Fruit fly (Drosophila melanogaster) whole organism, embryonic: ENCODE results near the gene CG12420.

Experiments
- BEAF-32 ChIP-seq: fragments of 200-800 bp; sonication (Bioruptor generic); optimal IDR thresholded peaks from 3 replicates; lab custom pipeline; 2017; ENCODE audit warnings: missing biosample characterization, missing genetic modification characterization, mild to moderate bottlenecking, moderate library complexity, missing genetic modification reagents
- Bteb2 ChIP-seq: fragments of 200-800 bp; sonication (Bioruptor generic); optimal IDR thresholded peaks from 2 replicates; lab custom pipeline; 2016; ENCODE audit warnings: missing biosample characterization, missing genetic modification characterization
- CG11560 ChIP-seq: fragments of 200-800 bp; sonication (Bioruptor generic); IDR thresholded peaks from 3 replicates; pipeline ENCODE4 v1.3.6; 2022; ENCODE audit warnings: missing biosample characterization, missing genetic modification characterization
- CG13424 ChIP-seq: fragments of 200-800 bp; sonication (Bioruptor generic); optimal IDR thresholded peaks from 2 replicates; lab custom pipeline; 2019; ENCODE audit warnings: missing biosample characterization, mild to moderate bottlenecking, missing genetic modification characterization, moderate library complexity
- CG14667 ChIP-seq: fragments of 200-800 bp; sonication (Bioruptor generic); IDR thresholded peaks from 2 replicates; pipeline ENCODE4 v1.3.6; 2022; ENCODE audit warnings: missing biosample characterization, missing genetic modification characterization
- CG18599 ChIP-seq: fragments of 200-800 bp; sonication (Bioruptor generic); optimal IDR thresholded peaks from 3 replicates; lab custom pipeline; 2017; ENCODE audit warnings: missing biosample characterization, missing genetic modification characterization, mild to moderate bottlenecking, moderate library complexity, missing genetic modification reagents
- CG2202 ChIP-seq: fragments of 200-800 bp; sonication (Bioruptor generic); optimal IDR thresholded peaks from 2 replicates; lab custom pipeline; 2018; ENCODE audit warnings: missing biosample characterization, mild to moderate bottlenecking, missing genetic modification characterization
- CG31365 ChIP-seq: fragments of 200-800 bp; sonication (Bioruptor generic); optimal IDR thresholded peaks from 2 replicates; lab custom pipeline; 2018; ENCODE audit warnings: missing biosample characterization, mild to moderate bottlenecking, missing genetic modification characterization
- CG3726 ChIP-seq: fragments of 200-800 bp; sonication (Bioruptor generic); IDR thresholded peaks from 3 replicates; pipeline ENCODE4, ENCODE4 v1.3.6; 2022; ENCODE audit warnings: missing biosample characterization, missing genetic modification characterization
- CG4820 ChIP-seq: fragments of 200-800 bp; sonication (Bioruptor generic); optimal IDR thresholded peaks from 3 replicates; lab custom pipeline; 2016; ENCODE audit warnings: missing biosample characterization, missing genetic modification characterization
- CG5245 ChIP-seq: fragments of 200-800 bp; sonication (Bioruptor generic); optimal IDR thresholded peaks from 3 replicates; lab custom pipeline; 2016; ENCODE audit warnings: missing biosample characterization, missing genetic modification characterization
- CG6175 ChIP-seq: fragments of 200-800 bp; sonication (Bioruptor generic); IDR thresholded peaks from 3 replicates; pipeline ENCODE4 v1.3.6; 2022; ENCODE audit warnings: missing biosample characterization, missing genetic modification characterization
- CG6791 ChIP-seq: fragments of 200-800 bp; sonication (Bioruptor generic); IDR thresholded peaks from 3 replicates; pipeline ENCODE4 v1.3.6; 2022; ENCODE audit warnings: missing biosample characterization, missing genetic modification characterization; ENCODE audit not compliant: partially characterized antibody
- CG7745 ChIP-seq: fragments of 200-800 bp; sonication (Bioruptor generic); optimal IDR thresholded peaks from 2 replicates; lab custom pipeline; 2018; ENCODE audit warnings: missing biosample characterization, mild to moderate bottlenecking, missing genetic modification characterization, moderate library complexity
- CG7839 ChIP-seq: fragments of 200-800 bp; sonication (Bioruptor generic); optimal IDR thresholded peaks from 3 replicates; lab custom pipeline; 2018; ENCODE audit warnings: missing biosample characterization, mild to moderate bottlenecking, missing genetic modification characterization, moderate library complexity
- CG8281 ChIP-seq: fragments of 200-800 bp; sonication (Bioruptor generic); optimal IDR thresholded peaks from 2 replicates; lab custom pipeline; 2018; ENCODE audit warnings: missing biosample characterization, mild to moderate bottlenecking, missing genetic modification characterization, moderate library complexity
- CG8388 ChIP-seq: fragments of 200-800 bp; sonication (Bioruptor generic); optimal IDR thresholded peaks from 2 replicates; lab custom pipeline; 2019; ENCODE audit warnings: missing biosample characterization, mild to moderate bottlenecking, missing genetic modification characterization, moderate library complexity
- CTCF ChIP-seq: fragments of 200-800 bp; sonication (Bioruptor generic); optimal IDR thresholded peaks from 2 replicates; lab custom pipeline; 2017; ENCODE audit warnings: missing biosample characterization, mild to moderate bottlenecking, missing genetic modification characterization, moderate library complexity
- Camta ChIP-seq: fragments of 200-800 bp; sonication (Bioruptor generic); optimal IDR thresholded peaks from 2 replicates; lab custom pipeline; 2016; ENCODE audit warnings: missing biosample characterization, missing genetic modification characterization
- Deaf1 ChIP-seq: fragments of 200-800 bp; optimal IDR thresholded peaks from 3 replicates; lab custom pipeline; 2019; ENCODE audit warnings: missing biosample characterization, mild to moderate bottlenecking, missing genetic modification characterization, moderate library complexity
- Dfd ChIP-seq, 2 experiments: fragments of >200 bp; optimal IDR thresholded peaks; 2 replicates each; lab custom pipeline; 2017; ENCODE audit warnings: missing biosample characterization in 2 of 2, missing genetic modification characterization in 2 of 2
- Drgx ChIP-seq: fragments of 200-800 bp; sonication (Bioruptor generic); IDR thresholded peaks from 2 replicates; pipeline ENCODE4 v1.3.6; 2022; ENCODE audit warnings: missing biosample characterization, missing genetic modification characterization
- ERR ChIP-seq: fragments of 200-800 bp; sonication (Bioruptor generic); optimal IDR thresholded peaks from 2 replicates; lab custom pipeline; 2016; ENCODE audit warnings: missing biosample characterization, missing genetic modification characterization
- Fer1 ChIP-seq: fragments of 200-800 bp; sonication (Bioruptor generic); optimal IDR thresholded peaks from 2 replicates; lab custom pipeline; 2017; ENCODE audit warnings: missing biosample characterization, mild to moderate bottlenecking, missing genetic modification characterization
- GATAe ChIP-seq: fragments of 200-800 bp; sonication (Bioruptor generic); conservative IDR thresholded peaks from 2 replicates; pipeline ENCODE4 v1.3.6; 2022; ENCODE audit warnings: missing biosample characterization, missing genetic modification characterization
- HLH3B ChIP-seq: fragments of 200-800 bp; sonication (Bioruptor generic); IDR thresholded peaks from 2 replicates; pipeline ENCODE4 v1.3.6; 2022; ENCODE audit warnings: missing biosample characterization, missing genetic modification characterization
- HLH4C ChIP-seq: fragments of 200-800 bp; sonication (Bioruptor generic); IDR thresholded peaks from 3 replicates; pipeline ENCODE4 v1.3.6; 2022; ENCODE audit warnings: missing biosample characterization, missing genetic modification characterization; ENCODE audit not compliant: partially characterized antibody
- Jarid2 ChIP-seq: fragments of 200-800 bp; sonication (Bioruptor generic); optimal IDR thresholded peaks from 3 replicates; lab custom pipeline; 2017; ENCODE audit warnings: mild to moderate bottlenecking, missing biosample characterization, missing genetic modification reagents, missing genetic modification characterization
- Mad ChIP-seq: fragments of 200-800 bp; sonication (Bioruptor generic); optimal IDR thresholded peaks from 2 replicates; lab custom pipeline; 2016; ENCODE audit warnings: missing biosample characterization, missing genetic modification characterization
- Med ChIP-seq: fragments of 200-800 bp; sonication (Bioruptor generic); peaks from one replicate; lab custom pipeline; 2016; ENCODE audit warnings: missing biosample characterization, missing genetic modification characterization, mild to moderate bottlenecking, inconsistent platforms, moderate library complexity
- NC2β ChIP-seq: fragments of 200-800 bp; sonication (Bioruptor generic); optimal IDR thresholded peaks from 2 replicates; lab custom pipeline; 2016; ENCODE audit warnings: missing biosample characterization, missing genetic modification characterization
- NfI ChIP-seq: fragments of 200-800 bp; sonication (Bioruptor generic); optimal IDR thresholded peaks from 3 replicates; lab custom pipeline; 2018; ENCODE audit warnings: missing biosample characterization, mild to moderate bottlenecking, missing genetic modification characterization, moderate library complexity
- Sry-β ChIP-seq: fragments of 200-800 bp; sonication (Bioruptor generic); optimal IDR thresholded peaks from 2 replicates; lab custom pipeline; 2018; ENCODE audit warnings: missing biosample characterization, mild to moderate bottlenecking, missing genetic modification characterization, moderate library complexity
- Tbp ChIP-seq: fragments of >200 bp; optimal IDR thresholded peaks from 2 replicates; lab custom pipeline; 2018; ENCODE audit warnings: missing biosample characterization, missing genetic modification characterization
- Trl ChIP-seq, 3 experiments: fragments of >200 bp in 2 of 3; fragments of 200-800 bp in 1 of 3; sonication (Bioruptor generic) in 1 of 3; optimal IDR thresholded peaks; 2 replicates in 1 of 3; 3 replicates in 2 of 3; lab custom pipeline; 2016 to 2017; ENCODE audit warnings: missing biosample characterization in 1 of 3, missing genetic modification characterization in 1 of 3
- YL-1 ChIP-seq: fragments of 200-800 bp; sonication (Bioruptor generic); optimal IDR thresholded peaks from 3 replicates; lab custom pipeline; 2017; ENCODE audit warnings: missing biosample characterization, mild to moderate bottlenecking, missing genetic modification characterization
- disco-r ChIP-seq: fragments of 200-800 bp; sonication (Bioruptor generic); optimal IDR thresholded peaks from 2 replicates; lab custom pipeline; 2016; ENCODE audit warnings: missing biosample characterization, missing genetic modification characterization
- dpn ChIP-seq, 2 experiments: fragments of 200-800 bp; sonication (Bioruptor generic); optimal IDR thresholded peaks; 3 replicates each; lab custom pipeline; 2016; ENCODE audit warnings: missing biosample characterization in 2 of 2, missing genetic modification characterization in 2 of 2
- gcm2 ChIP-seq: fragments of 200-800 bp; sonication (Bioruptor generic); optimal IDR thresholded peaks from 2 replicates; lab custom pipeline; 2016; ENCODE audit warnings: missing biosample characterization, missing genetic modification characterization
- gsb-n ChIP-seq: fragments of 200-800 bp; sonication (Bioruptor generic); optimal IDR thresholded peaks from 3 replicates; lab custom pipeline; 2018; ENCODE audit warnings: missing biosample characterization, mild to moderate bottlenecking, missing genetic modification characterization
- hbn ChIP-seq: fragments of 200-800 bp; sonication (Bioruptor generic); IDR thresholded peaks from 2 replicates; pipeline ENCODE4 v1.3.6; 2022; ENCODE audit warnings: missing biosample characterization, missing genetic modification characterization; ENCODE audit not compliant: partially characterized antibody
- her ChIP-seq: fragments of 200-800 bp; sonication (Bioruptor generic); optimal IDR thresholded peaks from 2 replicates; lab custom pipeline; 2016; ENCODE audit warnings: missing biosample characterization, missing genetic modification characterization
- inv ChIP-seq: fragments of 200-800 bp; sonication (Bioruptor generic); IDR thresholded peaks from 2 replicates; pipeline ENCODE4 v1.3.6; 2022; ENCODE audit warnings: missing biosample characterization, missing genetic modification characterization; ENCODE audit not compliant: partially characterized antibody
- lab ChIP-seq: fragments of 200-800 bp; sonication (Bioruptor generic); optimal IDR thresholded peaks from 3 replicates; lab custom pipeline; 2017; ENCODE audit warnings: missing biosample characterization, missing genetic modification characterization, mild to moderate bottlenecking, moderate library complexity, missing genetic modification reagents
- lbe ChIP-seq: fragments of 200-800 bp; sonication (Bioruptor generic); optimal IDR thresholded peaks from 2 replicates; lab custom pipeline; 2016; ENCODE audit warnings: missing biosample characterization, mild to moderate bottlenecking, missing genetic modification characterization
- lmd ChIP-seq: fragments of 200-800 bp; sonication (Bioruptor generic); IDR thresholded peaks from 2 replicates; pipeline ENCODE4 v1.3.6; 2022; ENCODE audit warnings: missing biosample characterization, missing genetic modification characterization
- pb ChIP-seq: fragments of 200-800 bp; sonication (Bioruptor generic); optimal IDR thresholded peaks from 3 replicates; lab custom pipeline; 2016; ENCODE audit warnings: missing biosample characterization, missing genetic modification characterization
- wek ChIP-seq: fragments of 200-800 bp; sonication (Bioruptor generic); optimal IDR thresholded peaks from 3 replicates; lab custom pipeline; 2018; ENCODE audit warnings: missing biosample characterization, mild to moderate bottlenecking, missing genetic modification characterization, moderate library complexity
- yki ChIP-seq: fragments of >200 bp; optimal IDR thresholded peaks from 3 replicates; lab custom pipeline; 2018

Gene CG12420

DNA sequence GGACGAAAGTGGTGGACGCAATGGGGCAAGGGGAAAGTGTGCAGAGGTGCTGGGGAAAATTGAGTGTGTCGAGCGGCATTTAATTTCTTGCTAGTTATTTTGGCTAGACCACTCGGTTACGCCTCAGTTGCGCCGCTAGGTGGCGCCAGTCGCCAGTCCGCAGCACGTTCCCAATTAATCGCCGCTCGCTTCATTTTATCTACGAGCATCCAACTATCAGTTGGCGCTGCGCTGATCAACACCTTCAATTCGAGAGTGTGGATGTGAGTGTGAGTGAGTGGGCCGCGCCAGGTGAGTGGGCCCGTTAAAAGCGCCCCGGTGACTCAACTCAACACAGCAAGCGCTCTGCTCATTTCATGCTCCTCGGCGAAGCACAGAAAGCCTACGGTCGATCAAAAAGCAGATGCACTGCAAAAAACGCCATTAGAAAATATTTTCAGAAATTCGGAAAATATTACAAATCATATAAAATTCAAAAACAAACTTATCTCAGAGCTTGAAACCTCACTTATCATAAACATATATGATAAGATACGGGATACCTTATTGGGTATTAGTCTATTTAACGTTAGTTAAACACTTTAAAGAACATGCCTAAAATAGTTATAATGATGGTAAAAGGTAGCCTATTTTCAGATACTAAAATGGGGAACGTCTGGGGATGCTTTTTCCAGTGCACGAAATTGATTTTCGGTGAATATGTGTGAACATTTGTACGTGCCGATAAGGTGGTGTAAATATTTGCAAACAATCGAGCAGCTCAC is 45.8 kb downstream of the CG12420 start:
- TF ChIP-seq Trl (optimal IDR thresholded peaks at IDR 0.05; lab: Kevin White, UChicago) (peak in 1 of 2 experiments; percentile 2), Trl (GFP tag; optimal IDR thresholded peaks at IDR 0.05; lab: Kevin White, UChicago) (peak; percentile 46), dpn (GFP tag; optimal IDR thresholded peaks at IDR 0.05; lab: Kevin White, UChicago) (peak; percentile 74 to 76), lab (GFP tag; lab: Kevin White, UChicago) (peak; percentile 91), pb (GFP tag; lab: Kevin White, UChicago) (peak; percentile 48), BEAF-32 (GFP tag; lab: Kevin White, UChicago) (no peak), CG7745 (tag; lab: Kevin White, UChicago) (no peak), her (peak; percentile 41), lbe (GFP tag; lab: Kevin White, UChicago) (peak; percentile 52), CG7839 (peak; percentile 90), CG14667 (GFP tag; lab: Robert Waterston, UW) (peak; percentile 62; the same call in 1 of the 2 replicates), CTCF (GFP tag; lab: Kevin White, UChicago) (peak; percentile 91), Bteb2 (GFP tag; lab: Kevin White, UChicago) (peak; percentile 82), CG8388 (peak; percentile 84), Mad (GFP tag; lab: Kevin White, UChicago) (peak; percentile 71), Deaf1 (tag; lab: Kevin White, UChicago) (peak; percentile 67), CG18599 (GFP tag; lab: Kevin White, UChicago) (peak; percentile 88), Med (GFP tag; lab: Kevin White, UChicago) (peak; percentile 93), wek (GFP tag; lab: Kevin White, UChicago) (peak; percentile 29), YL-1 (peak; percentile 19), Sry-β (GFP tag; lab: Kevin White, UChicago) (no peak), inv (no peak), CG5245 (GFP tag; lab: Kevin White, UChicago) (peak; percentile 17), HLH4C (GFP tag; lab: Robert Waterston, UW) (no peak), CG4820 (peak; percentile 56), gsb-n (tag; lab: Kevin White, UChicago) (peak; percentile 64), ERR (GFP tag; lab: Kevin White, UChicago) (peak; percentile 58), Fer1 (peak; percentile 91), GATAe (0 out of 2 replicates have a peak, but pooled peaks have one; percentile 12), NC2β (GFP tag; lab: Kevin White, UChicago) (peak; percentile 7), NfI (GFP tag; lab: Kevin White, UChicago) (peak; percentile 87), CG11560 (0 out of 3 replicates have a peak, but pooled peaks have one; percentile 45), CG3726 (GFP tag; lab: Robert Waterston, UW) (no peak), CG31365 (no peak), Camta (GFP tag; lab: Kevin White, UChicago) (peak; percentile 69), Dfd (GFP tag; optimal IDR thresholded peaks at IDR 0.05; lab: Kevin White, UChicago) (no peak), CG6175 (GFP tag; lab: Robert Waterston, UW) (no peak; the same call in 2 of the 3 replicates), CG2202 (tag; lab: Kevin White, UChicago) (peak; percentile 11), hbn (GFP tag; lab: Robert Waterston, UW) (no peak), disco-r (peak; percentile 60), CG13424 (peak; percentile 88), CG8281 (tag; lab: Kevin White, UChicago) (peak; percentile 57), lmd (peak; percentile 80), HLH3B (GFP tag; lab: Robert Waterston, UW) (peak; percentile 76), Drgx (GFP tag; lab: Robert Waterston, UW) (peak; percentile 82), gcm2 (GFP tag; lab: Kevin White, UChicago) (peak; percentile 67), yki (lab: Kevin White, UChicago) (no peak), CG6791 (GFP tag; lab: Robert Waterston, UW) (0 out of 3 replicates have a peak, but pooled peaks have one; percentile 12), Tbp (no peak), Jarid2 (GFP tag; lab: Kevin White, UChicago) (peak; percentile 58)
